Worm (Caenorhabditis elegans) whole organism, young adult: ENCODE measurements around the gene T19B10.2.

ENCODE experiments used
- B0035.1 ChIP-seq: sonication (generic microtip); optimal IDR thresholded peaks from 2 replicates; lab custom pipeline; 2016; ENCODE audit warnings: missing genetic modification characterization, mild to moderate bottlenecking, missing compliant biosample characterization, missing genotype, missing genetic modification reagents
- F22D6.2 ChIP-seq: sonication (generic microtip); optimal IDR thresholded peaks from 2 replicates; lab custom pipeline; 2016; ENCODE audit warnings: mild to moderate bottlenecking, missing genetic modification characterization, missing compliant biosample characterization
- F23B12.7 ChIP-seq: sonication (generic microtip); optimal IDR thresholded peaks from 2 replicates; lab custom pipeline; 2017; ENCODE audit warnings: missing genetic modification characterization, mild to moderate bottlenecking, missing compliant biosample characterization, antibody characterized with exemption, moderate library complexity; ENCODE audit not compliant: insufficient read depth
- F33H1.4 ChIP-seq: fragments of 200-800 bp; sonication (Bioruptor generic); IDR thresholded peaks from 2 replicates; pipeline ENCODE4 v1.3.6; 2022; ENCODE audit warnings: missing genetic modification reagents, missing genetic modification characterization, missing compliant biosample characterization
- F39B2.1 ChIP-seq: fragments of 200-800 bp; sonication (Bioruptor generic); IDR thresholded peaks from 2 replicates; pipeline ENCODE4 v1.3.6; 2022; ENCODE audit warnings: missing genetic modification reagents, missing genetic modification characterization, missing compliant biosample characterization
- F55B11.4 ChIP-seq: sonication (generic microtip); optimal IDR thresholded peaks from 2 replicates; lab custom pipeline; 2016; ENCODE audit warnings: missing compliant biosample characterization, missing genetic modification characterization, borderline replicate concordance; ENCODE audit not compliant: insufficient read depth
- F57C9.4 ChIP-seq: sonication (generic microtip); optimal IDR thresholded peaks from 2 replicates; lab custom pipeline; 2017; ENCODE audit warnings: mild to moderate bottlenecking, missing genetic modification characterization, missing compliant biosample characterization
- K11D2.4 ChIP-seq: fragments of 200-800 bp; sonication (Bioruptor generic); IDR thresholded peaks from 2 replicates; pipeline ENCODE4 v1.3.6; 2022; ENCODE audit warnings: missing genetic modification reagents, missing genetic modification characterization, missing compliant biosample characterization
- T07F8.4 ChIP-seq: sonication (generic microtip); optimal IDR thresholded peaks from 2 replicates; lab custom pipeline; 2016; ENCODE audit warnings: mild to moderate bottlenecking, missing genetic modification characterization, moderate library complexity, missing compliant biosample characterization
- T26A5.8 ChIP-seq: sonication (generic microtip); optimal IDR thresholded peaks from 2 replicates; lab custom pipeline; 2016; ENCODE audit warnings: missing genetic modification characterization, missing compliant biosample characterization
- Y53G8AR.9 ChIP-seq: fragments of 200-800 bp; sonication (Bioruptor generic); conservative IDR thresholded peaks from 2 replicates; pipeline ENCODE4 v1.3.6; 2022; ENCODE audit warnings: missing genetic modification reagents, missing genetic modification characterization, missing compliant biosample characterization
- Y56A3A.18 ChIP-seq: fragments of 200-800 bp; sonication (Bioruptor generic); IDR thresholded peaks from 2 replicates; pipeline ENCODE4 v1.3.6; 2022; ENCODE audit warnings: missing genetic modification reagents, missing genetic modification characterization, missing compliant biosample characterization
- akir-1 ChIP-seq: fragments of 200-800 bp; sonication (Bioruptor generic); optimal IDR thresholded peaks from 2 replicates; lab custom pipeline; 2018; ENCODE audit warnings: mild to moderate bottlenecking, missing genetic modification characterization, moderate library complexity, missing compliant biosample characterization
- ama-1 ChIP-seq, 3 experiments: fragments of 150-350 bp in 1 of 3; sonication (generic microtip) in 2 of 3; optimal IDR thresholded peaks; 2 replicates each; lab custom pipeline; 2014 to 2018; ENCODE audit warnings: missing biosample characterization in 2 of 3, missing genetic modification characterization in 2 of 3, missing genetic modification reagents in 2 of 3
- aptf-2 ChIP-seq: fragments of 200-800 bp; sonication (Bioruptor generic); conservative IDR thresholded peaks from 2 replicates; pipeline ENCODE4 v1.3.6; 2022; ENCODE audit warnings: missing genetic modification reagents, missing genetic modification characterization, missing compliant biosample characterization
- atf-7 ChIP-seq: sonication (generic microtip); optimal IDR thresholded peaks from 2 replicates; lab custom pipeline; 2017; ENCODE audit warnings: mild to moderate bottlenecking, missing genetic modification characterization, missing compliant biosample characterization
- attf-6 ChIP-seq: fragments of 200-800 bp; sonication (Bioruptor generic); IDR thresholded peaks from 2 replicates; pipeline ENCODE4 v1.3.6; 2022; ENCODE audit warnings: missing genetic modification reagents, missing genetic modification characterization, missing compliant biosample characterization
- bed-2 ChIP-seq: fragments of 200-800 bp; sonication (Bioruptor generic); IDR thresholded peaks from 2 replicates; pipeline ENCODE4 v1.3.6; 2022; ENCODE audit warnings: missing genetic modification reagents, missing genetic modification characterization, missing compliant biosample characterization
- ceh-100 ChIP-seq: fragments of 200-800 bp; sonication (Bioruptor generic); IDR thresholded peaks from 2 replicates; pipeline ENCODE4 v1.3.6; 2022; ENCODE audit warnings: missing genetic modification reagents, missing genetic modification characterization, missing compliant biosample characterization
- ceh-27 ChIP-seq: fragments of 200-800 bp; sonication (Bioruptor generic); optimal IDR thresholded peaks from 2 replicates; lab custom pipeline; 2018; ENCODE audit warnings: mild to moderate bottlenecking, missing genetic modification characterization, moderate library complexity, missing compliant biosample characterization
- ceh-91 ChIP-seq: fragments of 200-800 bp; sonication (Bioruptor generic); IDR thresholded peaks from 2 replicates; pipeline ENCODE4 v1.3.6; 2022; ENCODE audit warnings: missing genetic modification reagents, missing genetic modification characterization, missing compliant biosample characterization
- dox-1 ChIP-seq: fragments of 200-800 bp; sonication (Bioruptor generic); IDR thresholded peaks from 2 replicates; pipeline ENCODE4 v1.3.6; 2022; ENCODE audit warnings: missing genetic modification reagents, missing genetic modification characterization, missing compliant biosample characterization
- dpl-1 ChIP-seq: fragments of 150-350 bp; optimal IDR thresholded peaks from 2 replicates; lab custom pipeline; 2014; ENCODE audit warnings: missing biosample characterization, missing genetic modification reagents, missing genetic modification characterization
- egl-44 ChIP-seq: fragments of 200-800 bp; sonication (Bioruptor generic); IDR thresholded peaks from 2 replicates; pipeline ENCODE4 v1.3.6; 2022; ENCODE audit warnings: missing genetic modification reagents, missing genetic modification characterization, missing compliant biosample characterization
- hmg-20 ChIP-seq: fragments of 200-800 bp; sonication (Bioruptor generic); IDR thresholded peaks from 2 replicates; pipeline ENCODE4 v1.3.6; 2022; ENCODE audit warnings: missing genetic modification reagents, missing genetic modification characterization, missing compliant biosample characterization
- hrde-1 ChIP-seq: sonication (generic microtip); optimal IDR thresholded peaks from 2 replicates; lab custom pipeline; 2016; ENCODE audit warnings: missing genetic modification characterization, mild to moderate bottlenecking, missing compliant biosample characterization, moderate library complexity, missing genotype, missing genetic modification reagents, borderline replicate concordance
- let-526 ChIP-seq: fragments of 200-800 bp; sonication (Bioruptor generic); IDR thresholded peaks from 2 replicates; pipeline ENCODE4 v1.3.6; 2022; ENCODE audit warnings: missing genetic modification reagents, missing genetic modification characterization, missing compliant biosample characterization
- let-607 ChIP-seq, 2 experiments: fragments of 200-800 bp in 1 of 2; sonication (Bioruptor generic) in 1 of 2; sonication (generic microtip) in 1 of 2; optimal IDR thresholded peaks; 2 replicates each; lab custom pipeline; 2016 to 2018; ENCODE audit warnings: mild to moderate bottlenecking in 2 of 2, missing compliant biosample characterization in 2 of 2, missing genetic modification characterization in 2 of 2, moderate library complexity in 2 of 2, missing genotype in 1 of 2
- lin-54 ChIP-seq: fragments of 200-800 bp; sonication (Bioruptor generic); optimal IDR thresholded peaks from 2 replicates; lab custom pipeline; 2018; ENCODE audit warnings: mild to moderate bottlenecking, missing genetic modification characterization, missing compliant biosample characterization
- lsl-1 ChIP-seq: fragments of 200-800 bp; sonication (Bioruptor generic); optimal IDR thresholded peaks from 2 replicates; lab custom pipeline; 2018; ENCODE audit warnings: mild to moderate bottlenecking, missing genetic modification characterization, moderate library complexity, missing compliant biosample characterization
- lsy-27 ChIP-seq: sonication (generic microtip); optimal IDR thresholded peaks from 2 replicates; lab custom pipeline; 2017; ENCODE audit warnings: missing genetic modification characterization, mild to moderate bottlenecking, missing compliant biosample characterization, antibody characterized with exemption, missing genotype, borderline replicate concordance; ENCODE audit not compliant: insufficient read depth
- madf-6 ChIP-seq: fragments of 200-800 bp; sonication (Bioruptor generic); IDR thresholded peaks from 2 replicates; pipeline ENCODE4 v1.3.6; 2022; ENCODE audit warnings: missing genetic modification reagents, missing genetic modification characterization, missing compliant biosample characterization
- madf-8 ChIP-seq: fragments of 200-800 bp; sonication (Bioruptor generic); conservative IDR thresholded peaks from 2 replicates; pipeline ENCODE4 v1.3.6; 2022; ENCODE audit warnings: missing genetic modification reagents, missing genetic modification characterization, missing compliant biosample characterization
- mcd-1 ChIP-seq: fragments of 200-800 bp; sonication (Bioruptor generic); IDR thresholded peaks from 2 replicates; pipeline ENCODE4 v1.3.6; 2022; ENCODE audit warnings: missing genetic modification reagents, missing genetic modification characterization, missing compliant biosample characterization
- mel-28 ChIP-seq: sonication (generic microtip); optimal IDR thresholded peaks from 2 replicates; lab custom pipeline; 2016; ENCODE audit warnings: borderline replicate concordance, mild to moderate bottlenecking, missing genetic modification characterization, missing compliant biosample characterization
- nfya-2 ChIP-seq: fragments of 200-800 bp; sonication (Bioruptor generic); IDR thresholded peaks from 2 replicates; pipeline ENCODE4 v1.3.6; 2022; ENCODE audit warnings: missing genetic modification reagents, missing genetic modification characterization, missing compliant biosample characterization
- nhr-90 ChIP-seq: sonication (generic microtip); optimal IDR thresholded peaks from 2 replicates; lab custom pipeline; 2016; ENCODE audit warnings: missing genotype, mild to moderate bottlenecking, missing genetic modification characterization, missing compliant biosample characterization
- repo-1 ChIP-seq: sonication (generic microtip); optimal IDR thresholded peaks from 2 replicates; lab custom pipeline; 2017; ENCODE audit warnings: mild to moderate bottlenecking, missing genetic modification characterization, missing compliant biosample characterization
- rpc-1 ChIP-seq, 2 experiments: fragments of 150-350 bp in 1 of 2; sonication (generic microtip) in 1 of 2; optimal IDR thresholded peaks; 2 replicates each; lab custom pipeline; 2014 to 2018; ENCODE audit warnings: missing biosample characterization in 1 of 2, missing genetic modification characterization in 1 of 2, missing genetic modification reagents in 1 of 2, missing genotype in 1 of 2
- sdz-38 ChIP-seq: sonication (generic microtip); optimal IDR thresholded peaks from 2 replicates; lab custom pipeline; 2016; ENCODE audit warnings: missing genotype, missing genetic modification characterization, missing compliant biosample characterization
- sea-2 ChIP-seq: fragments of 200-800 bp; sonication (Bioruptor generic); IDR thresholded peaks from 2 replicates; pipeline ENCODE4 v1.3.6; 2022; ENCODE audit warnings: missing genetic modification characterization, missing compliant biosample characterization
- snpc-4 ChIP-seq, 5 experiments: fragments of 150-350 bp in 1 of 5; sonication (generic microtip) in 4 of 5; optimal IDR thresholded peaks; 2 replicates each; lab custom pipeline; 2014 to 2018; ENCODE audit warnings: missing genetic modification characterization in 5 of 5, missing biosample characterization in 3 of 5, antibody characterized with exemption in 2 of 5, mild to moderate bottlenecking in 2 of 5, missing compliant biosample characterization in 2 of 5, missing genotype in 2 of 5, moderate library complexity in 2 of 5, missing genetic modification reagents in 1 of 5
- xnd-1 ChIP-seq: sonication (generic microtip); optimal IDR thresholded peaks from 2 replicates; lab custom pipeline; 2016; ENCODE audit warnings: missing genotype, missing genetic modification reagents, missing genetic modification characterization, missing compliant biosample characterization
- zfh-2 ChIP-seq: fragments of 200-800 bp; sonication (Bioruptor generic); conservative IDR thresholded peaks from 2 replicates; pipeline ENCODE4 v1.3.6; 2022; ENCODE audit warnings: missing genetic modification reagents, missing genetic modification characterization, missing compliant biosample characterization
- zim-3 ChIP-seq: sonication (generic microtip); optimal IDR thresholded peaks from 2 replicates; lab custom pipeline; 2017; ENCODE audit warnings: mild to moderate bottlenecking, missing genetic modification characterization, moderate library complexity, missing compliant biosample characterization
- ztf-28 ChIP-seq: fragments of 200-800 bp; sonication (Bioruptor generic); IDR thresholded peaks from 2 replicates; pipeline ENCODE4 v1.3.6; 2022; ENCODE audit warnings: missing genetic modification reagents, missing genetic modification characterization, missing compliant biosample characterization

T19B10.2 gene

ce11 chrV:11228653-11229173 lies 7.6 kb downstream of the T19B10.2 start, which contains the start of gene pqn-70 (continued):
- TF ChIP-seq F39B2.1 (GFP tag; lab: Robert Waterston, UW), result no peak
- TF ChIP-seq B0035.1, result peak; percentile 33
- TF ChIP-seq madf-6, result no peak; the same call in 1 of the 2 replicates
- no peak for TF ChIP-seq aptf-2 (GFP tag; lab: Robert Waterston, UW)
- no peak for TF ChIP-seq attf-6 (GFP tag; lab: Robert Waterston, UW)
- peak; percentile 8 to 71 for TF ChIP-seq let-607 (tag; optimal IDR thresholded peaks at IDR 0.05; lab: Kevin White, UChicago)
- 0 out of 2 replicates have a peak, but pooled peaks have one; percentile 53 for TF ChIP-seq let-526
- TF ChIP-seq mcd-1 (GFP tag; lab: Robert Waterston, UW), result peak; percentile 74
- no peak for TF ChIP-seq hrde-1 (tag; lab: Kevin White, UChicago)
- TF ChIP-seq hmg-20 (GFP tag; lab: Robert Waterston, UW), result no peak
- TF ChIP-seq zim-3 (tag; lab: Kevin White, UChicago), result no peak
- TF ChIP-seq snpc-4 (GFP tag; optimal IDR thresholded peaks at IDR 0.05; lab: Kevin White, UChicago), result peak; percentile 13
- TF ChIP-seq snpc-4 (tag; optimal IDR thresholded peaks at IDR 0.05; lab: Kevin White, UChicago), result peak in 3 of 4 experiments; percentile 32 to 69 (median 65)
- TF ChIP-seq nfya-2 (GFP tag; lab: Robert Waterston, UW), result no peak
- TF ChIP-seq bed-2 (GFP tag; lab: Robert Waterston, UW), result no peak
- no peak for TF ChIP-seq T07F8.4
- TF ChIP-seq lin-54, result peak; percentile 57
- TF ChIP-seq ceh-27, result peak; percentile 82
- no peak for TF ChIP-seq dpl-1 (GFP tag; lab: Kevin White, UChicago)
- peak; percentile 53 for TF ChIP-seq F23B12.7 (tag; lab: Kevin White, UChicago)
- TF ChIP-seq Y53G8AR.9 (GFP tag; lab: Robert Waterston, UW), result no peak
- no peak for TF ChIP-seq Y56A3A.18 (GFP tag; lab: Robert Waterston, UW)
- TF ChIP-seq dox-1 (GFP tag; lab: Robert Waterston, UW), result peak; percentile 67
- no peak for TF ChIP-seq egl-44 (GFP tag; lab: Robert Waterston, UW)
- no peak for TF ChIP-seq ama-1 (optimal IDR thresholded peaks at IDR 0.05; lab: Kevin White, UChicago)
- no peak for TF ChIP-seq ama-1 (GFP tag; optimal IDR thresholded peaks at IDR 0.05; lab: Kevin White, UChicago)
- TF ChIP-seq rpc-1 (optimal IDR thresholded peaks at IDR 0.05; lab: Kevin White, UChicago), result no peak
- TF ChIP-seq rpc-1 (tag; optimal IDR thresholded peaks at IDR 0.05; lab: Kevin White, UChicago), result no peak
- no peak for TF ChIP-seq xnd-1 (tag; lab: Kevin White, UChicago)
- TF ChIP-seq atf-7 (tag; lab: Kevin White, UChicago), result peak; percentile 19
- no peak for TF ChIP-seq madf-8 (GFP tag; lab: Robert Waterston, UW)
- TF ChIP-seq T26A5.8, result no peak
- TF ChIP-seq zfh-2 (GFP tag; lab: Robert Waterston, UW), result no peak
- TF ChIP-seq akir-1 (GFP tag; lab: Kevin White, UChicago), result no peak
- TF ChIP-seq sdz-38, result no peak
- peak; percentile 28 for TF ChIP-seq lsl-1 (GFP tag; lab: Kevin White, UChicago)
- no peak for TF ChIP-seq ceh-91 (GFP tag; lab: Robert Waterston, UW)
- TF ChIP-seq mel-28 (tag; lab: Kevin White, UChicago), result no peak
- peak; percentile 89 for TF ChIP-seq F33H1.4 (GFP tag; lab: Robert Waterston, UW)
- TF ChIP-seq ztf-28 (GFP tag; lab: Robert Waterston, UW), result no peak
- no peak for TF ChIP-seq nhr-90 (tag; lab: Kevin White, UChicago)
- TF ChIP-seq K11D2.4 (GFP tag; lab: Robert Waterston, UW), result 0 out of 2 replicates have a peak, but pooled peaks have one; percentile 42
- no peak for TF ChIP-seq lsy-27 (tag; lab: Kevin White, UChicago)
- TF ChIP-seq ceh-100, result peak; percentile 92
- no peak for TF ChIP-seq F55B11.4
- no peak for TF ChIP-seq F22D6.2 (tag; lab: Kevin White, UChicago)
- no peak for TF ChIP-seq repo-1 (tag; lab: Kevin White, UChicago)
- no peak for TF ChIP-seq sea-2
- TF ChIP-seq F57C9.4 (tag; lab: Kevin White, UChicago), result no peak
